Worm (Caenorhabditis elegans) whole organism, mixed stage, embryonic: ENCODE measurements around the gene frpr-10.
A peak's percentile ranks its signal among the peaks of the same experiment; 100 is the strongest.

ENCODE experiments used
- M03D4.4 ChIP-seq: sonication (generic microtip); optimal IDR thresholded peaks from 2 replicates; lab custom pipeline; 2017; ENCODE audit warnings: mild to moderate bottlenecking, missing genetic modification characterization, missing compliant biosample characterization
- bed-3 ChIP-seq: fragments of 200-800 bp; sonication (Bioruptor generic); optimal IDR thresholded peaks from 3 replicates; lab custom pipeline; 2018; ENCODE audit warnings: mild to moderate bottlenecking, missing genetic modification characterization, moderate library complexity, missing compliant biosample characterization
- blmp-1 ChIP-seq: fragments of 150-350 bp; optimal IDR thresholded peaks from 2 replicates; lab custom pipeline; 2014; ENCODE audit warnings: missing biosample characterization, missing genetic modification characterization
- ceh-43 ChIP-seq: fragments of 200-800 bp; sonication (Bioruptor generic); optimal IDR thresholded peaks from 2 replicates; lab custom pipeline; 2018; ENCODE audit warnings: mild to moderate bottlenecking, missing genetic modification characterization, moderate library complexity, missing compliant biosample characterization
- ceh-83 ChIP-seq: fragments of 200-800 bp; sonication (Bioruptor generic); optimal IDR thresholded peaks from 2 replicates; lab custom pipeline; 2018; ENCODE audit warnings: mild to moderate bottlenecking, missing genetic modification characterization, missing compliant biosample characterization
- ces-1 ChIP-seq: fragments of 150-350 bp; optimal IDR thresholded peaks from 2 replicates; lab custom pipeline; 2014; ENCODE audit warnings: missing biosample characterization, missing genetic modification reagents, missing genetic modification characterization
- cnd-1 ChIP-seq: fragments of 200-800 bp; sonication (Bioruptor generic); optimal IDR thresholded peaks from 2 replicates; lab custom pipeline; 2018; ENCODE audit warnings: mild to moderate bottlenecking, missing genetic modification characterization, missing compliant biosample characterization
- elt-1 ChIP-seq: sonication (generic microtip); optimal IDR thresholded peaks from 2 replicates; lab custom pipeline; 2017; ENCODE audit warnings: missing genetic modification characterization, mild to moderate bottlenecking, missing compliant biosample characterization, antibody characterized with exemption, moderate library complexity, borderline replicate concordance; ENCODE audit not compliant: insufficient read depth
- flh-1 ChIP-seq: fragments of 200-800 bp; sonication (Bioruptor generic); optimal IDR thresholded peaks from 2 replicates; lab custom pipeline; 2018; ENCODE audit warnings: mild to moderate bottlenecking, missing genetic modification characterization, moderate library complexity, missing compliant biosample characterization
- ham-2 ChIP-seq: fragments of 200-800 bp; sonication (Bioruptor generic); optimal IDR thresholded peaks from 2 replicates; lab custom pipeline; 2018; ENCODE audit warnings: mild to moderate bottlenecking, missing genetic modification characterization, missing compliant biosample characterization
- hlh-1 ChIP-seq: fragments of 150-350 bp; optimal IDR thresholded peaks from 2 replicates; lab custom pipeline; 2014; ENCODE audit warnings: missing biosample characterization, missing genetic modification reagents, missing genetic modification characterization
- lin-32 ChIP-seq: fragments of 200-800 bp; sonication (Bioruptor generic); optimal IDR thresholded peaks from 2 replicates; lab custom pipeline; 2018; ENCODE audit warnings: mild to moderate bottlenecking, missing genetic modification characterization, missing compliant biosample characterization
- lsy-2 ChIP-seq: fragments of 150-350 bp; optimal IDR thresholded peaks from 2 replicates; lab custom pipeline; 2014; ENCODE audit warnings: missing biosample characterization, missing genetic modification characterization
- mab-5 ChIP-seq: fragments of 150-350 bp; optimal IDR thresholded peaks from 2 replicates; lab custom pipeline; 2014; ENCODE audit warnings: missing biosample characterization, missing genetic modification characterization
- mep-1 ChIP-seq: fragments of 150-350 bp; optimal IDR thresholded peaks from 2 replicates; lab custom pipeline; 2017; ENCODE audit warnings: missing biosample characterization, missing genetic modification reagents, missing genetic modification characterization, inconsistent platforms
- mls-2 ChIP-seq: sonication (generic microtip); optimal IDR thresholded peaks from 2 replicates; lab custom pipeline; 2016; ENCODE audit warnings: mild to moderate bottlenecking, missing genetic modification characterization, moderate library complexity, missing compliant biosample characterization
- nhr-12 ChIP-seq: fragments of 150-350 bp; optimal IDR thresholded peaks from 2 replicates; lab custom pipeline; 2014; ENCODE audit warnings: missing biosample characterization, missing genetic modification characterization
- nhr-2 ChIP-seq: fragments of 150-350 bp; optimal IDR thresholded peaks from 2 replicates; lab custom pipeline; 2014; ENCODE audit warnings: missing biosample characterization, missing genetic modification characterization
- nhr-237 ChIP-seq: fragments of 150-350 bp; optimal IDR thresholded peaks from 2 replicates; lab custom pipeline; 2014; ENCODE audit warnings: missing biosample characterization, missing genetic modification characterization
- nhr-28 ChIP-seq: fragments of 150-350 bp; optimal IDR thresholded peaks from 2 replicates; lab custom pipeline; 2014; ENCODE audit warnings: missing biosample characterization, missing genetic modification characterization
- pha-4 ChIP-seq: fragments of 150-350 bp; optimal IDR thresholded peaks from 2 replicates; lab custom pipeline; 2018; ENCODE audit warnings: missing biosample characterization, missing genetic modification reagents, missing genetic modification characterization
- sem-2 ChIP-seq: fragments of 200-800 bp; sonication (Bioruptor generic); optimal IDR thresholded peaks from 2 replicates; lab custom pipeline; 2018; ENCODE audit warnings: mild to moderate bottlenecking, missing genetic modification characterization, missing compliant biosample characterization
- snpc-4 ChIP-seq: fragments of 150-350 bp; optimal IDR thresholded peaks from 2 replicates; lab custom pipeline; 2014; ENCODE audit warnings: missing biosample characterization, missing genetic modification characterization
- sptf-1 ChIP-seq: sonication (generic microtip); optimal IDR thresholded peaks from 2 replicates; lab custom pipeline; 2017; ENCODE audit warnings: mild to moderate bottlenecking, missing genetic modification characterization, moderate library complexity, missing compliant biosample characterization
- tbx-8 ChIP-seq: fragments of 200-800 bp; sonication (Bioruptor generic); optimal IDR thresholded peaks from 2 replicates; lab custom pipeline; 2018; ENCODE audit warnings: mild to moderate bottlenecking, missing genetic modification characterization, moderate library complexity, missing compliant biosample characterization
- unc-120 ChIP-seq: sonication (generic microtip); optimal IDR thresholded peaks from 2 replicates; lab custom pipeline; 2017; ENCODE audit warnings: missing genetic modification characterization, missing compliant biosample characterization; ENCODE audit not compliant: poor library complexity, severe bottlenecking
- unc-39 ChIP-seq: fragments of 150-350 bp; optimal IDR thresholded peaks from 2 replicates; lab custom pipeline; 2014; ENCODE audit warnings: missing biosample characterization, missing genetic modification characterization
- unc-62 ChIP-seq: fragments of 150-350 bp; optimal IDR thresholded peaks from 2 replicates; lab custom pipeline; 2014; ENCODE audit warnings: missing biosample characterization, missing genetic modification reagents, missing genetic modification characterization
- zip-8 ChIP-seq: fragments of 150-350 bp; optimal IDR thresholded peaks from 2 replicates; lab custom pipeline; 2014; ENCODE audit warnings: missing biosample characterization, missing genetic modification characterization
- ztf-11 ChIP-seq: fragments of 150-350 bp; optimal IDR thresholded peaks from 2 replicates; lab custom pipeline; 2014; ENCODE audit warnings: missing biosample characterization, missing genetic modification characterization

The frpr-10 gene

DNA sequence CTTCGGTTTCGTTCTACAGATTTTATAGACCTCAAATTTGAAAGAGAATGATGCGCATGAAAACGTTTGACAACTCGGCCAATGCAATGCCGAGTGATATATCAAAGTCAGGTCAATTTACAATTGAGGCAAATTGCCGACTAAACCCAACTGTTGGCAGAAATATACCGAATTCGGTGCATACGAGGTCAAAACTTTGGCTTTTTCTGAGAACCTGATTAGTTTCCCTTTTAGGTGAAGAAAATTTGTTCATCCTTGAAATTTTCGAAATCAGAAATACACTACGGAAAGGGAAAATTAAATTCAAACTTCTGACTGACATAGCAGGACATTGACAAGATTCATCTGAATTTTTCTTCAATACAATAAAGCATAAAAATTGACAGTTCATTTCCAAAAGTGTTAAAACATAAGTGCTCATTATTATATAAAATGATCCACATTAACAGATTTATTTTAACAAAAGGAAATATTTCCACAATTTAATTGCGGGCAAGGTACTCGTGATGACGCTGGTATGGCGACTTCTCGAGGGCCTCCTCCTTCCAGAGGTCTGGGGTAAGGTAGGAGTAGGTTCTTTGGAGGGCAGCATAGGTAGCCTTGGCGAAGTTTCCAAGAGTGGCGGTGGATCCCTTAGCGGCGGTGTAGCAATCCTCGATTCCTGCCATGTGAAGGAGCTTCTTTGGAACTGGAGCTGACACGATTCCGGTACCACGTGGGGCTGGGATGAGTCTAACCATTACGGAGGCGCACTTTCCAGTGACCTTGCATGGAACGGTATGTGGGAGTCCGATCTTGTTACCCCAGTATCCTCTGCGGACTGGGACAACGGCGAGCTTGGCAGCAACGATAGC is 32.4 kb upstream of the frpr-10 start:
- TF ChIP-seq M03D4.4 (tag; lab: Kevin White, UChicago): no peak
- TF ChIP-seq nhr-2 (tag; lab: Kevin White, UChicago): no peak
- TF ChIP-seq lin-32 (GFP tag; lab: Kevin White, UChicago): no peak
- TF ChIP-seq elt-1: no peak
- TF ChIP-seq ztf-11 (tag; lab: Kevin White, UChicago): no peak
- no peak for TF ChIP-seq pha-4 (tag; lab: Kevin White, UChicago)
- TF ChIP-seq blmp-1 (tag; lab: Kevin White, UChicago): no peak
- no peak for TF ChIP-seq nhr-28 (tag; lab: Kevin White, UChicago)
- TF ChIP-seq sem-2 (GFP tag; lab: Kevin White, UChicago): no peak
- no peak for TF ChIP-seq zip-8 (tag; lab: Kevin White, UChicago)
- TF ChIP-seq mep-1 (tag; lab: Kevin White, UChicago): no peak
- TF ChIP-seq tbx-8: no peak
- TF ChIP-seq snpc-4: no peak
- TF ChIP-seq hlh-1: no peak
- TF ChIP-seq mab-5 (tag; lab: Kevin White, UChicago): no peak
- TF ChIP-seq ceh-83: no peak
- TF ChIP-seq unc-62: no peak
- TF ChIP-seq sptf-1 (tag; lab: Kevin White, UChicago): no peak
- no peak for TF ChIP-seq flh-1 (GFP tag; lab: Kevin White, UChicago)
- no peak for TF ChIP-seq cnd-1 (tag; lab: Kevin White, UChicago)

DNA sequence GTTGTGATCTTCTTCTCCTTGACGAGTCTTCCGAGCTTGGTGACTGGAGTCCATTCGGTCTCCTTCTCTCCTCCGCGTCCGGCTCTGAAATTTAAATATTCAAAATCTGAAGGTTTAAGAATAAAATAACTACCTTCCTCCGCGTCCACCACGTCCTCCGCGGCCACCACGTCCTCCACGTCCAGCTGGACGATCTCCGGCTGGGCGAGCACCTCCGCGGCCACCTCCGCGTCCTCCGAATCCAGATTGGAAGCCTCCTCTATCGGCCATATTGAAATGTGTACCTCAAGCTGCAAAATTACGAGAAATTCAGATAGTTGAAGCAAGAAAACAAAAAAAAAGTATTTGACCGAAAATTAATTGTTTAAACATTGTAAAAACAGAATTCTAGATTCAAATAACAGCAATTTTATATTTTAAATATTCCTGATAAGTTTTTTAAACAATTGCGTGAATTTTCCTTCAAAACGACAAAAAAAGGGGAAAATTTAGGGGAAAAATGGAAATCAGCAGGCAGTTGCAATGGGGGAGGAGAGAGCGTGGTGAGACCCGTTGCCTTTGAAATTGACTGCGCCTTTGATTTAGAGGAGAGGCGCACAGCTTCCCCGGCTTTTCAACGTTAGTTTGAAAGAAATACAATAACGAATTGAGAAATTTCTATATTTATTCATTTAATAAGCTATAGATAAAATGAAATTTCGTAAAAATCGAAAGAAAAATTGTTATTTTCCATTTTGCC is 31.3 kb upstream of the frpr-10 start, which contains the start of gene rps-2:
TSS of gene rps-2 (minus strand) at position 290 of the 739 bp plus-strand sequence.
- TF ChIP-seq unc-120 (tag; lab: Kevin White, UChicago): peak; percentile 9
- TF ChIP-seq bed-3 (GFP tag; lab: Kevin White, UChicago): no peak
- no peak for TF ChIP-seq pha-4 (tag; lab: Kevin White, UChicago)
- no peak for TF ChIP-seq unc-39
- no peak for TF ChIP-seq sem-2 (GFP tag; lab: Kevin White, UChicago)
- peak; percentile 64 for TF ChIP-seq lsy-2 (tag; lab: Kevin White, UChicago)
- TF ChIP-seq hlh-1: peak; percentile 30
- peak; percentile 31 for TF ChIP-seq mep-1 (tag; lab: Kevin White, UChicago)

DNA sequence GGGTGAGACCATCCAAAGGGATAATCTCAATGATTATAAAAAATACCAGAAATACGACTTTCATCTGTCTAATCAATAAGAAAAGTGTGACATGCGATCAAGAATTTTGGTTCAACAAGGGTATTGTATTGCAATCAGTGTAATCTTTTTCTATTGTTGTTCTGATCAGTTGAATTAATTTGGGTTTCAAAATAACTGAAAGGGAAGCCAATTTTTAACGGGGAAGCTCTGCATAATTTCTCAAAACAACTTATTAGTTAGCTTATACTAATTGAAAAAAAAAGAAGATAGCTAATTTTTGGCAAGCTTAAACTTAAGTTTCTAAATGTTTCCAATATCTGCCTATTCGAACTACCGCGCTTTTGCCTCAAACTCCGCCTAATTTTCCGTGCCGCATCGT is 30.4 kb upstream of the frpr-10 start, which contains the start of gene C49H3.12:
TSS of gene C49H3.12 (minus strand) at position 101 of the 400 bp plus-strand sequence.
- TF ChIP-seq M03D4.4 (tag; lab: Kevin White, UChicago) (no peak), ztf-11 (tag; lab: Kevin White, UChicago) (no peak), mab-5 (tag; lab: Kevin White, UChicago) (no peak), nhr-12 (tag; lab: Kevin White, UChicago) (no peak), unc-39 (no peak), nhr-2 (tag; lab: Kevin White, UChicago) (no peak)

DNA sequence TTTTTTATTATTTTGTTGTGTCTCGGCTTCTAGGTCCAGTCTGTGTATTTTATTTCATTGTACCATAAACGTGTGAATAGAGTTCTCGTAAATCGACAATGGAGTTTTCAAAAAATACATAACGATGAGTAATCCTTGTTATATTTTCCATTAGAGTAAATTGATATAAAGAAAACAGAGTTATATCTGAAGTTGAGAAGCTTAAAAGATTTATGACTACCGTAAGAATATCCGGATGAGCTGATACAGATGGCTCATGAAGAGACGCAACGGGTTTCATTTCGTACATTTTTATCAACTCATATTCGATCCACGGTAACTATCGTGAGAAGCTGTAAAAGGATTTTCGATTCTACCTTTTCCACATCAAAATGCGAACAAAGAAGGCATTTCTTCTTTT is 29.8 kb upstream of the frpr-10 start, which contains the start of gene gcy-8:
TSS of gene gcy-8 (plus strand) at position 301 of the 400 bp plus-strand sequence.
- TF ChIP-seq ceh-83 (no peak), nhr-237 (tag; lab: Kevin White, UChicago) (no peak), mep-1 (tag; lab: Kevin White, UChicago) (no peak), nhr-28 (tag; lab: Kevin White, UChicago) (no peak), ceh-43 (no peak), nhr-12 (tag; lab: Kevin White, UChicago) (no peak), ces-1 (GFP tag; lab: Kevin White, UChicago) (no peak)

DNA sequence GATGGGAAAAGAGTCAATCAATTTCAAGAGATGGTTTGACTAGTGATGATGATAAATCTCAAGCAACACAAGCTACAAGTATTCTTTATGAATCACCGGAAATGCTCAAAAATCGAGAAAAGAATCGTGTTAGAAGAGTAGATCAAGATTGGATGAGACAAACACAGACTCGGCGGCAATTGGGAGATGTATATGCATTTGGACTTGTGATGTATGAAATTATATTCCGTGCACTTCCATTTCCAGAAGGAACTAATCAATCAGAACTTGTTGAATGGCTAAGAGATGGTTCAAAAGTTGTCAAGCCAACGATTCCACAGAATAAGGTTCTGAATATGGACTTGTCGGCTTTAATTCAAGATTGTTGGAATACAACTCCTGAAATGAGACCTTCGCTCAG is 25.7 kb upstream of the frpr-10 start:
- TF ChIP-seq mls-2 (tag; lab: Kevin White, UChicago): no peak
- no peak for TF ChIP-seq nhr-28 (tag; lab: Kevin White, UChicago)
- TF ChIP-seq tbx-8: no peak
- TF ChIP-seq unc-39: no peak
- TF ChIP-seq ham-2 (GFP tag; lab: Kevin White, UChicago): no peak
- TF ChIP-seq zip-8 (tag; lab: Kevin White, UChicago): no peak
- TF ChIP-seq, all 35 proteins: peak for 0
